Fruit fly (Drosophila melanogaster) whole organism, embryonic: ENCODE results near the gene Wee1.

Experiments used
- BEAF-32 ChIP-seq: fragments of 200-800 bp; sonication (Bioruptor generic); optimal IDR thresholded peaks from 3 replicates; lab custom pipeline; 2017; ENCODE audit warnings: missing biosample characterization, missing genetic modification characterization, mild to moderate bottlenecking, moderate library complexity, missing genetic modification reagents
- CG10462 ChIP-seq: fragments of 200-800 bp; sonication (Bioruptor generic); optimal IDR thresholded peaks from 2 replicates; lab custom pipeline; 2016; ENCODE audit warnings: missing biosample characterization, missing genetic modification characterization
- CG10654 ChIP-seq: fragments of 200-800 bp; sonication (Bioruptor generic); optimal IDR thresholded peaks from 2 replicates; lab custom pipeline; 2016; ENCODE audit warnings: missing biosample characterization, missing genetic modification characterization
- CG10979 ChIP-seq: fragments of 200-800 bp; sonication (Bioruptor generic); optimal IDR thresholded peaks from 2 replicates; lab custom pipeline; 2018; ENCODE audit warnings: missing biosample characterization, mild to moderate bottlenecking, missing genetic modification characterization, moderate library complexity
- CG11093 ChIP-seq: fragments of 200-800 bp; sonication (Bioruptor generic); IDR thresholded peaks from 3 replicates; pipeline ENCODE4 v1.3.6; 2022; ENCODE audit warnings: missing biosample characterization, missing genetic modification characterization
- CG11398 ChIP-seq: fragments of 200-800 bp; sonication (Bioruptor generic); optimal IDR thresholded peaks from 2 replicates; lab custom pipeline; 2016; ENCODE audit warnings: missing biosample characterization, missing genetic modification characterization
- CG11504 ChIP-seq: fragments of 200-800 bp; sonication (Bioruptor generic); optimal IDR thresholded peaks from 3 replicates; lab custom pipeline; 2019; ENCODE audit warnings: missing biosample characterization, mild to moderate bottlenecking, missing genetic modification characterization, moderate library complexity
- CG12391 ChIP-seq: fragments of 200-800 bp; sonication (Bioruptor generic); optimal IDR thresholded peaks from 3 replicates; lab custom pipeline; 2018; ENCODE audit warnings: missing biosample characterization, mild to moderate bottlenecking, missing genetic modification characterization, moderate library complexity
- CG14050 ChIP-seq: fragments of 200-800 bp; sonication (Bioruptor generic); IDR thresholded peaks from 3 replicates; pipeline ENCODE4 v1.3.6; 2022; ENCODE audit warnings: missing biosample characterization, missing genetic modification characterization
- CG15269 ChIP-seq: fragments of 200-800 bp; sonication (Bioruptor generic); optimal IDR thresholded peaks from 2 replicates; lab custom pipeline; 2018; ENCODE audit warnings: missing biosample characterization, mild to moderate bottlenecking, missing genetic modification characterization, moderate library complexity
- CG15514 ChIP-seq: fragments of 200-800 bp; sonication (Bioruptor generic); optimal IDR thresholded peaks from 3 replicates; lab custom pipeline; 2017; ENCODE audit warnings: missing biosample characterization, missing genetic modification characterization, mild to moderate bottlenecking, moderate library complexity, missing genetic modification reagents
- CG16815 ChIP-seq: fragments of 200-800 bp; sonication (Bioruptor generic); optimal IDR thresholded peaks from 3 replicates; lab custom pipeline; 2017; ENCODE audit warnings: missing biosample characterization, mild to moderate bottlenecking, missing genetic modification characterization
- CG17359 ChIP-seq: fragments of 200-800 bp; sonication (Bioruptor generic); optimal IDR thresholded peaks from 3 replicates; lab custom pipeline; 2018; ENCODE audit warnings: missing biosample characterization, mild to moderate bottlenecking, missing genetic modification characterization, moderate library complexity
- CG17385 ChIP-seq: fragments of 200-800 bp; sonication (Bioruptor generic); optimal IDR thresholded peaks from 3 replicates; lab custom pipeline; 2018; ENCODE audit warnings: missing biosample characterization, mild to moderate bottlenecking, missing genetic modification characterization
- CG17912 ChIP-seq: fragments of 200-800 bp; sonication (Bioruptor generic); optimal IDR thresholded peaks from 2 replicates; lab custom pipeline; 2018; ENCODE audit warnings: missing biosample characterization, mild to moderate bottlenecking, missing genetic modification characterization
- CG18599 ChIP-seq: fragments of 200-800 bp; sonication (Bioruptor generic); optimal IDR thresholded peaks from 3 replicates; lab custom pipeline; 2017; ENCODE audit warnings: missing biosample characterization, missing genetic modification characterization, mild to moderate bottlenecking, moderate library complexity, missing genetic modification reagents
- CG2875 ChIP-seq: fragments of 200-800 bp; sonication (Bioruptor generic); optimal IDR thresholded peaks from 2 replicates; lab custom pipeline; 2017; ENCODE audit warnings: missing biosample characterization, mild to moderate bottlenecking, missing genetic modification characterization, missing genetic modification reagents
- CG3065 ChIP-seq: fragments of 200-800 bp; sonication (Bioruptor generic); optimal IDR thresholded peaks from 2 replicates; lab custom pipeline; 2016; ENCODE audit warnings: missing biosample characterization, missing genetic modification characterization
- CG3281 ChIP-seq: fragments of 200-800 bp; sonication (Bioruptor generic); optimal IDR thresholded peaks from 3 replicates; lab custom pipeline; 2017; ENCODE audit warnings: missing biosample characterization, mild to moderate bottlenecking, missing genetic modification characterization
- CG33557 ChIP-seq: fragments of 200-800 bp; sonication (Bioruptor generic); optimal IDR thresholded peaks from 2 replicates; lab custom pipeline; 2019; ENCODE audit warnings: missing biosample characterization, mild to moderate bottlenecking, missing genetic modification characterization, moderate library complexity
- CG3407 ChIP-seq: fragments of 200-800 bp; sonication (Bioruptor generic); optimal IDR thresholded peaks from 2 replicates; lab custom pipeline; 2018; ENCODE audit warnings: missing biosample characterization, mild to moderate bottlenecking, missing genetic modification characterization
- CG3838 ChIP-seq: fragments of 200-800 bp; sonication (Bioruptor generic); optimal IDR thresholded peaks from 3 replicates; lab custom pipeline; 2016; ENCODE audit warnings: missing biosample characterization, missing genetic modification characterization
- CG5245 ChIP-seq: fragments of 200-800 bp; sonication (Bioruptor generic); optimal IDR thresholded peaks from 3 replicates; lab custom pipeline; 2016; ENCODE audit warnings: missing biosample characterization, missing genetic modification characterization
- CG7745 ChIP-seq: fragments of 200-800 bp; sonication (Bioruptor generic); optimal IDR thresholded peaks from 2 replicates; lab custom pipeline; 2018; ENCODE audit warnings: missing biosample characterization, mild to moderate bottlenecking, missing genetic modification characterization, moderate library complexity
- CG9817 ChIP-seq: fragments of 200-800 bp; sonication (Bioruptor generic); optimal IDR thresholded peaks from 2 replicates; lab custom pipeline; 2018; ENCODE audit warnings: missing biosample characterization, mild to moderate bottlenecking, missing genetic modification characterization, moderate library complexity
- Camta ChIP-seq: fragments of 200-800 bp; sonication (Bioruptor generic); optimal IDR thresholded peaks from 2 replicates; lab custom pipeline; 2016; ENCODE audit warnings: missing biosample characterization, missing genetic modification characterization
- CoRest ChIP-seq: fragments of 200-800 bp; sonication (Bioruptor generic); optimal IDR thresholded peaks from 3 replicates; lab custom pipeline; 2018; ENCODE audit warnings: missing biosample characterization, mild to moderate bottlenecking, missing genetic modification characterization, moderate library complexity
- Dad ChIP-seq: fragments of 200-800 bp; sonication (Bioruptor generic); optimal IDR thresholded peaks from 3 replicates; lab custom pipeline; 2016; ENCODE audit warnings: missing biosample characterization, missing genetic modification characterization
- Dbx ChIP-seq: fragments of 200-800 bp; sonication (Bioruptor generic); IDR thresholded peaks from 3 replicates; pipeline ENCODE4 v1.3.6; 2022; ENCODE audit warnings: missing biosample characterization, missing genetic modification characterization
- E2f1 ChIP-seq: fragments of 200-800 bp; sonication (Bioruptor generic); IDR thresholded peaks from 2 replicates; pipeline ENCODE4 v1.3.6; 2022; ENCODE audit warnings: missing biosample characterization, missing genetic modification characterization
- Gug ChIP-seq: fragments of 200-800 bp; sonication (Bioruptor generic); IDR thresholded peaks from 4 replicates; pipeline ENCODE4 v1.3.6; 2022; ENCODE audit warnings: missing biosample characterization, missing genetic modification characterization
- HmgZ ChIP-seq: fragments of 200-800 bp; sonication (Bioruptor generic); optimal IDR thresholded peaks from 2 replicates; lab custom pipeline; 2018; ENCODE audit warnings: missing biosample characterization, mild to moderate bottlenecking, missing genetic modification characterization
- Hr3 ChIP-seq: fragments of 200-800 bp; sonication (Bioruptor generic); optimal IDR thresholded peaks from 3 replicates; lab custom pipeline; 2016; ENCODE audit warnings: missing biosample characterization, missing genetic modification characterization
- MBD-R2 ChIP-seq: fragments of 200-800 bp; sonication (Bioruptor generic); IDR thresholded peaks from 2 replicates; pipeline ENCODE4 v1.3.6; 2022; ENCODE audit warnings: missing biosample characterization, missing genetic modification characterization
- Mad ChIP-seq: fragments of 200-800 bp; sonication (Bioruptor generic); optimal IDR thresholded peaks from 2 replicates; lab custom pipeline; 2016; ENCODE audit warnings: missing biosample characterization, missing genetic modification characterization
- Meics ChIP-seq: fragments of 200-800 bp; sonication (Bioruptor generic); optimal IDR thresholded peaks from 2 replicates; lab custom pipeline; 2017; ENCODE audit warnings: missing biosample characterization, mild to moderate bottlenecking, missing genetic modification characterization
- Myb ChIP-seq: fragments of 200-800 bp; sonication (Bioruptor generic); optimal IDR thresholded peaks from 2 replicates; lab custom pipeline; 2016; ENCODE audit warnings: missing biosample characterization, missing genetic modification characterization
- NfI ChIP-seq: fragments of 200-800 bp; sonication (Bioruptor generic); optimal IDR thresholded peaks from 3 replicates; lab custom pipeline; 2018; ENCODE audit warnings: missing biosample characterization, mild to moderate bottlenecking, missing genetic modification characterization, moderate library complexity
- ac ChIP-seq: fragments of 200-800 bp; sonication (Bioruptor generic); optimal IDR thresholded peaks from 3 replicates; lab custom pipeline; 2017; ENCODE audit warnings: missing biosample characterization, mild to moderate bottlenecking, missing genetic modification characterization
- al ChIP-seq: fragments of 200-800 bp; sonication (Bioruptor generic); IDR thresholded peaks from 2 replicates; pipeline ENCODE4 v1.3.6; 2022; ENCODE audit warnings: missing biosample characterization, missing genetic modification characterization
- dati ChIP-seq: fragments of 200-800 bp; sonication (Bioruptor generic); IDR thresholded peaks from 2 replicates; pipeline ENCODE4 v1.3.6; 2022; ENCODE audit warnings: missing biosample characterization, missing genetic modification characterization
- gem ChIP-seq: fragments of 200-800 bp; sonication (Bioruptor generic); optimal IDR thresholded peaks from 2 replicates; lab custom pipeline; 2019; ENCODE audit warnings: missing biosample characterization, mild to moderate bottlenecking, missing genetic modification characterization, moderate library complexity
- jumu ChIP-seq: fragments of 200-800 bp; sonication (Bioruptor generic); optimal IDR thresholded peaks from 3 replicates; lab custom pipeline; 2016; ENCODE audit warnings: missing biosample characterization, missing genetic modification characterization
- kay ChIP-seq: fragments of 200-800 bp; sonication (Bioruptor generic); optimal IDR thresholded peaks from 2 replicates; lab custom pipeline; 2016; ENCODE audit warnings: missing biosample characterization, missing genetic modification characterization
- lbe ChIP-seq: fragments of 200-800 bp; sonication (Bioruptor generic); optimal IDR thresholded peaks from 2 replicates; lab custom pipeline; 2016; ENCODE audit warnings: missing biosample characterization, mild to moderate bottlenecking, missing genetic modification characterization
- odd ChIP-seq: fragments of 200-800 bp; sonication (Bioruptor generic); optimal IDR thresholded peaks from 2 replicates; lab custom pipeline; 2017; ENCODE audit warnings: missing biosample characterization, mild to moderate bottlenecking, missing genetic modification characterization
- sr ChIP-seq: fragments of 200-800 bp; sonication (Bioruptor generic); IDR thresholded peaks from 3 replicates; pipeline ENCODE4 v1.3.6; 2022; ENCODE audit warnings: missing biosample characterization, missing genetic modification characterization
- tio ChIP-seq: fragments of 200-800 bp; sonication (Bioruptor generic); optimal IDR thresholded peaks from 2 replicates; lab custom pipeline; 2017; ENCODE audit warnings: missing biosample characterization, missing genetic modification characterization, inconsistent platforms
- trem ChIP-seq: fragments of 200-800 bp; optimal IDR thresholded peaks from 3 replicates; lab custom pipeline; 2019; ENCODE audit warnings: missing biosample characterization, mild to moderate bottlenecking, missing genetic modification characterization, moderate library complexity
- twi ChIP-seq: fragments of 200-800 bp; optimal IDR thresholded peaks from 2 replicates; lab custom pipeline; 2019; ENCODE audit warnings: missing biosample characterization, mild to moderate bottlenecking, missing genetic modification characterization, moderate library complexity
- wor ChIP-seq: fragments of 200-800 bp; sonication (Bioruptor generic); IDR thresholded peaks from 2 replicates; pipeline ENCODE4 v1.3.6; 2022; ENCODE audit warnings: missing biosample characterization, missing genetic modification characterization
- z ChIP-seq: fragments of 200-800 bp; sonication (Bioruptor generic); IDR thresholded peaks from 3 replicates; pipeline ENCODE4 v1.3.6; 2022; ENCODE audit warnings: missing biosample characterization, missing genetic modification characterization

The Wee1 gene

dm6 chr2L:6907761-6908160, 6.2 kb downstream of the Wee1 start, which contains the start of the genes Polr1F and Rat1 (continued):
- no peak for TF ChIP-seq CG9817 (tag; lab: Kevin White, UChicago)
- TF ChIP-seq CG14050 (GFP tag; lab: Robert Waterston, UW), result no peak
- TF ChIP-seq CG12391 (tag; lab: Kevin White, UChicago), result peak; percentile 79
- TF ChIP-seq ac (GFP tag; lab: Kevin White, UChicago), result no peak
- TF ChIP-seq sr (GFP tag; lab: Robert Waterston, UW), result no peak
- TF ChIP-seq Camta, result peak; percentile 28
- TF ChIP-seq CG11504, result no peak
- TF ChIP-seq tio, result no peak
- no peak for TF ChIP-seq CG17359 (tag; lab: Kevin White, UChicago)
- no peak for TF ChIP-seq NfI (GFP tag; lab: Kevin White, UChicago)
- no peak for TF ChIP-seq z
- no peak for TF ChIP-seq CG3838 (GFP tag; lab: Kevin White, UChicago)
- TF ChIP-seq twi (tag; lab: Kevin White, UChicago), result no peak
- TF ChIP-seq Meics (GFP tag; lab: Kevin White, UChicago), result no peak
- TF ChIP-seq E2f1 (GFP tag; lab: Robert Waterston, UW), result no peak
- TF ChIP-seq CG11093 (GFP tag; lab: Robert Waterston, UW), result no peak
- TF ChIP-seq Dad, result peak; percentile 2
- no peak for TF ChIP-seq CG2875 (GFP tag; lab: Kevin White, UChicago)
- peak; percentile 89 for TF ChIP-seq MBD-R2
- TF ChIP-seq kay (GFP tag; lab: Kevin White, UChicago), result peak; percentile 29
- no peak for TF ChIP-seq Dbx (GFP tag; lab: Robert Waterston, UW)
- peak; percentile 33 for TF ChIP-seq Mad (GFP tag; lab: Kevin White, UChicago)
- no peak for TF ChIP-seq CG5245 (GFP tag; lab: Kevin White, UChicago)
- no peak for TF ChIP-seq CG18599 (GFP tag; lab: Kevin White, UChicago)
- peak; percentile 69 for TF ChIP-seq CG15514 (GFP tag; lab: Kevin White, UChicago)
- no peak for TF ChIP-seq lbe (GFP tag; lab: Kevin White, UChicago)
- TF ChIP-seq CG17385 (GFP tag; lab: Kevin White, UChicago), result no peak
- peak; percentile 70 for TF ChIP-seq HmgZ (tag; lab: Kevin White, UChicago)
- TF ChIP-seq odd, result no peak
- no peak for TF ChIP-seq CG11398 (GFP tag; lab: Kevin White, UChicago)
- TF ChIP-seq CG3065, result no peak
- TF ChIP-seq wor (GFP tag; lab: Robert Waterston, UW), result no peak
- TF ChIP-seq Hr3 (GFP tag; lab: Kevin White, UChicago), result peak; percentile 13
- no peak for TF ChIP-seq CG17912 (GFP tag; lab: Kevin White, UChicago)
- TF ChIP-seq jumu (GFP tag; lab: Kevin White, UChicago), result no peak
- no peak for TF ChIP-seq Gug (GFP tag; lab: Robert Waterston, UW)
- peak; percentile 21 for TF ChIP-seq CG10979 (tag; lab: Kevin White, UChicago)
- TF ChIP-seq trem, result peak; percentile 79
- no peak for TF ChIP-seq CG16815 (GFP tag; lab: Kevin White, UChicago)
- TF ChIP-seq CG10462, result no peak
- TF ChIP-seq gem (tag; lab: Kevin White, UChicago), result no peak
- TF ChIP-seq CG3281 (GFP tag; lab: Kevin White, UChicago), result peak; percentile 2
- no peak; the same call in 1 of the 2 replicates for TF ChIP-seq al (GFP tag; lab: Robert Waterston, UW)
- TF ChIP-seq BEAF-32 (GFP tag; lab: Kevin White, UChicago), result peak; percentile 42
- TF ChIP-seq CG15269 (tag; lab: Kevin White, UChicago), result no peak
- TF ChIP-seq CG33557, result peak; percentile 48
- peak; percentile 29 for TF ChIP-seq CG10654 (GFP tag; lab: Kevin White, UChicago)
- no peak for TF ChIP-seq CG3407 (GFP tag; lab: Kevin White, UChicago)
- no peak for TF ChIP-seq CG7745 (tag; lab: Kevin White, UChicago)
- TF ChIP-seq dati (GFP tag; lab: Robert Waterston, UW), result no peak
- peak; percentile 32 for TF ChIP-seq CoRest (tag; lab: Kevin White, UChicago)
- TF ChIP-seq Myb, result peak; percentile 7
